Worm (Caenorhabditis elegans) whole organism, mixed stage, embryonic: ENCODE data around the gene B0310.6.

Experiments used
- M03D4.4 ChIP-seq: sonication (generic microtip); optimal IDR thresholded peaks from 2 replicates; lab custom pipeline; 2017; ENCODE audit warnings: mild to moderate bottlenecking, missing genetic modification characterization, missing compliant biosample characterization
- bed-3 ChIP-seq: fragments of 200-800 bp; sonication (Bioruptor generic); optimal IDR thresholded peaks from 3 replicates; lab custom pipeline; 2018; ENCODE audit warnings: mild to moderate bottlenecking, missing genetic modification characterization, moderate library complexity, missing compliant biosample characterization
- ceh-39 ChIP-seq: fragments of 150-350 bp; optimal IDR thresholded peaks from 2 replicates; lab custom pipeline; 2014; ENCODE audit warnings: missing biosample characterization, missing genetic modification characterization
- ceh-43 ChIP-seq: fragments of 200-800 bp; sonication (Bioruptor generic); optimal IDR thresholded peaks from 2 replicates; lab custom pipeline; 2018; ENCODE audit warnings: mild to moderate bottlenecking, missing genetic modification characterization, moderate library complexity, missing compliant biosample characterization
- ceh-83 ChIP-seq: fragments of 200-800 bp; sonication (Bioruptor generic); optimal IDR thresholded peaks from 2 replicates; lab custom pipeline; 2018; ENCODE audit warnings: mild to moderate bottlenecking, missing genetic modification characterization, missing compliant biosample characterization
- ces-1 ChIP-seq: fragments of 150-350 bp; optimal IDR thresholded peaks from 2 replicates; lab custom pipeline; 2014; ENCODE audit warnings: missing biosample characterization, missing genetic modification reagents, missing genetic modification characterization
- cnd-1 ChIP-seq: fragments of 200-800 bp; sonication (Bioruptor generic); optimal IDR thresholded peaks from 2 replicates; lab custom pipeline; 2018; ENCODE audit warnings: mild to moderate bottlenecking, missing genetic modification characterization, missing compliant biosample characterization
- elt-1 ChIP-seq: sonication (generic microtip); optimal IDR thresholded peaks from 2 replicates; lab custom pipeline; 2017; ENCODE audit warnings: missing genetic modification characterization, mild to moderate bottlenecking, missing compliant biosample characterization, antibody characterized with exemption, moderate library complexity, borderline replicate concordance; ENCODE audit not compliant: insufficient read depth
- elt-3 ChIP-seq: fragments of 150-350 bp; optimal IDR thresholded peaks from 2 replicates; lab custom pipeline; 2014; ENCODE audit warnings: missing biosample characterization, missing genetic modification characterization
- flh-1 ChIP-seq: fragments of 200-800 bp; sonication (Bioruptor generic); optimal IDR thresholded peaks from 2 replicates; lab custom pipeline; 2018; ENCODE audit warnings: mild to moderate bottlenecking, missing genetic modification characterization, moderate library complexity, missing compliant biosample characterization
- ham-2 ChIP-seq: fragments of 200-800 bp; sonication (Bioruptor generic); optimal IDR thresholded peaks from 2 replicates; lab custom pipeline; 2018; ENCODE audit warnings: mild to moderate bottlenecking, missing genetic modification characterization, missing compliant biosample characterization
- hlh-1 ChIP-seq: fragments of 150-350 bp; optimal IDR thresholded peaks from 2 replicates; lab custom pipeline; 2014; ENCODE audit warnings: missing biosample characterization, missing genetic modification reagents, missing genetic modification characterization
- lin-13 ChIP-seq: fragments of 150-350 bp; optimal IDR thresholded peaks from 2 replicates; lab custom pipeline; 2014; ENCODE audit warnings: missing biosample characterization, missing genetic modification characterization
- lin-32 ChIP-seq: fragments of 200-800 bp; sonication (Bioruptor generic); optimal IDR thresholded peaks from 2 replicates; lab custom pipeline; 2018; ENCODE audit warnings: mild to moderate bottlenecking, missing genetic modification characterization, missing compliant biosample characterization
- lsy-2 ChIP-seq: fragments of 150-350 bp; optimal IDR thresholded peaks from 2 replicates; lab custom pipeline; 2014; ENCODE audit warnings: missing biosample characterization, missing genetic modification characterization
- mab-5 ChIP-seq: fragments of 150-350 bp; optimal IDR thresholded peaks from 2 replicates; lab custom pipeline; 2014; ENCODE audit warnings: missing biosample characterization, missing genetic modification characterization
- mep-1 ChIP-seq: fragments of 150-350 bp; optimal IDR thresholded peaks from 2 replicates; lab custom pipeline; 2017; ENCODE audit warnings: missing biosample characterization, missing genetic modification reagents, missing genetic modification characterization, inconsistent platforms
- mls-2 ChIP-seq: sonication (generic microtip); optimal IDR thresholded peaks from 2 replicates; lab custom pipeline; 2016; ENCODE audit warnings: mild to moderate bottlenecking, missing genetic modification characterization, moderate library complexity, missing compliant biosample characterization
- nhr-12 ChIP-seq: fragments of 150-350 bp; optimal IDR thresholded peaks from 2 replicates; lab custom pipeline; 2014; ENCODE audit warnings: missing biosample characterization, missing genetic modification characterization
- nhr-2 ChIP-seq: fragments of 150-350 bp; optimal IDR thresholded peaks from 2 replicates; lab custom pipeline; 2014; ENCODE audit warnings: missing biosample characterization, missing genetic modification characterization
- nhr-237 ChIP-seq: fragments of 150-350 bp; optimal IDR thresholded peaks from 2 replicates; lab custom pipeline; 2014; ENCODE audit warnings: missing biosample characterization, missing genetic modification characterization
- nhr-28 ChIP-seq: fragments of 150-350 bp; optimal IDR thresholded peaks from 2 replicates; lab custom pipeline; 2014; ENCODE audit warnings: missing biosample characterization, missing genetic modification characterization
- nhr-76 ChIP-seq: sonication (generic microtip); optimal IDR thresholded peaks from 2 replicates; lab custom pipeline; 2017; ENCODE audit warnings: missing biosample characterization, missing genetic modification characterization
- pha-4 ChIP-seq: fragments of 150-350 bp; optimal IDR thresholded peaks from 2 replicates; lab custom pipeline; 2018; ENCODE audit warnings: missing biosample characterization, missing genetic modification reagents, missing genetic modification characterization
- sem-2 ChIP-seq: fragments of 200-800 bp; sonication (Bioruptor generic); optimal IDR thresholded peaks from 2 replicates; lab custom pipeline; 2018; ENCODE audit warnings: mild to moderate bottlenecking, missing genetic modification characterization, missing compliant biosample characterization
- snpc-4 ChIP-seq: fragments of 150-350 bp; optimal IDR thresholded peaks from 2 replicates; lab custom pipeline; 2014; ENCODE audit warnings: missing biosample characterization, missing genetic modification characterization
- sptf-1 ChIP-seq: sonication (generic microtip); optimal IDR thresholded peaks from 2 replicates; lab custom pipeline; 2017; ENCODE audit warnings: mild to moderate bottlenecking, missing genetic modification characterization, moderate library complexity, missing compliant biosample characterization
- tbx-8 ChIP-seq: fragments of 200-800 bp; sonication (Bioruptor generic); optimal IDR thresholded peaks from 2 replicates; lab custom pipeline; 2018; ENCODE audit warnings: mild to moderate bottlenecking, missing genetic modification characterization, moderate library complexity, missing compliant biosample characterization
- unc-120 ChIP-seq: sonication (generic microtip); optimal IDR thresholded peaks from 2 replicates; lab custom pipeline; 2017; ENCODE audit warnings: missing genetic modification characterization, missing compliant biosample characterization; ENCODE audit not compliant: poor library complexity, severe bottlenecking
- unc-62 ChIP-seq: fragments of 150-350 bp; optimal IDR thresholded peaks from 2 replicates; lab custom pipeline; 2014; ENCODE audit warnings: missing biosample characterization, missing genetic modification reagents, missing genetic modification characterization
- ztf-11 ChIP-seq: fragments of 150-350 bp; optimal IDR thresholded peaks from 2 replicates; lab custom pipeline; 2014; ENCODE audit warnings: missing biosample characterization, missing genetic modification characterization

The B0310.6 gene

DNA sequence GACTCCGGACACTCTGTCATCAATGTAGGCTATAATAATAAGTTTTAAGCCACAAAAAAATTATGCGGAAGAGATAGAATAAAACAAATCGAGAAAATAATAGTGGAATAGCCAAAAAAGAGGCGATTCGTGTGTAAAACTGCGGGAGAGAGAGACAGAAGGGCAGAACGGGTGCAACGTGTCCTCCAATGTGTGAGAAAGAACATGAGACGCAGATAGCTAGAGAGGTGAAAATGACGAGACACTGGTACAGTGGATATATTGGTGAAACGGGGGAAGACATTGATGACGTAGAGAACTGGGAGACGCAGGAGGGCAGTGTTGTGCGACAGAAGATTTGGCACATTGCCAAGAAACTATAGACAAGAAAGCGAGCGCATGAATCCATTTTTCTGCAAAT lies 4.9 kb upstream of the B0310.6 start, which contains the start of gene F28C10.3:
Gene F28C10.3 (minus strand): TSS at position 101 of the 400 bp plus-strand sequence.
- TF ChIP-seq nhr-76 (tag; lab: Kevin White, UChicago): no peak
- peak; percentile 11 for TF ChIP-seq hlh-1
- TF ChIP-seq unc-62: peak; percentile 82
- peak; percentile 71 for TF ChIP-seq ces-1 (GFP tag; lab: Kevin White, UChicago)
- no peak for TF ChIP-seq lin-32 (GFP tag; lab: Kevin White, UChicago)
- peak; percentile 18 for TF ChIP-seq sptf-1 (tag; lab: Kevin White, UChicago)
- peak; percentile 49 for TF ChIP-seq pha-4 (tag; lab: Kevin White, UChicago)
- no peak for TF ChIP-seq ztf-11
- peak; percentile 86 for TF ChIP-seq ceh-39 (tag; lab: Kevin White, UChicago)
- TF ChIP-seq ceh-83: no peak
- peak; percentile 16 for TF ChIP-seq nhr-2
- TF ChIP-seq ceh-43 (GFP tag; lab: Kevin White, UChicago): peak; percentile 15
- TF ChIP-seq unc-120 (tag; lab: Kevin White, UChicago): peak; percentile 62
- TF ChIP-seq ham-2 (GFP tag; lab: Kevin White, UChicago): peak; percentile 19
- peak; percentile 31 for TF ChIP-seq lin-13 (tag; lab: Kevin White, UChicago)
- no peak for TF ChIP-seq tbx-8 (GFP tag; lab: Kevin White, UChicago)
- no peak for TF ChIP-seq mab-5 (tag; lab: Kevin White, UChicago)
- peak; percentile 37 for TF ChIP-seq mls-2
- peak; percentile 42 for TF ChIP-seq mep-1 (tag; lab: Kevin White, UChicago)
- TF ChIP-seq cnd-1: peak; percentile 23
- peak; percentile 45 for TF ChIP-seq lsy-2 (tag; lab: Kevin White, UChicago)
- TF ChIP-seq nhr-237 (tag; lab: Kevin White, UChicago): peak; percentile 58
- TF ChIP-seq flh-1 (GFP tag; lab: Kevin White, UChicago): no peak
- TF ChIP-seq elt-1 (tag; lab: Kevin White, UChicago): no peak
- TF ChIP-seq nhr-28: no peak

DNA sequence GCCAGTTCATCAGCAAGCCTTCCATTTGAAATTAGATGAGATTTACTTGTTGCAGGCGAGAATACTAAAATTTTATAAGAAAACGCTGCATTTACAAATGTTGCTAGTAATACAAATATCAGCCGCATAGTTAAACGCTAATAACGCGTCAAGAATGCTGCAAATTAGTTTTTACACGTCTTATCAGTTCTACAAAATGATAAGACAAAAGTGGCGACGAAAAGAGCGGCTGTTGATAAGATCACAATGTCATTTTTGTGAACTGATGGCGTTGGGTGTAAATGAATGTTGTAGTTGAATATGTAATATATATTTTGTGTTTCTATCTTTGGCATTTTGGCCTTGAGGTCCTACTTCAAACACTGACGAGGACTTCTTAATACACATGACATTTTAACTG lies 798 bp downstream of the B0310.6 start, which contains the start of gene ugt-46:
Gene ugt-46 (minus strand): TSS at position 279 of the 400 bp plus-strand sequence.
- TF ChIP-seq tbx-8 (GFP tag; lab: Kevin White, UChicago): no peak
- TF ChIP-seq elt-1 (tag; lab: Kevin White, UChicago): no peak
- TF ChIP-seq mab-5 (tag; lab: Kevin White, UChicago): no peak
- TF ChIP-seq nhr-12: no peak
- no peak for TF ChIP-seq nhr-28
- TF ChIP-seq ces-1 (GFP tag; lab: Kevin White, UChicago): no peak
- no peak for TF ChIP-seq M03D4.4 (tag; lab: Kevin White, UChicago)
- TF ChIP-seq, all 35 proteins: peak for 0

DNA sequence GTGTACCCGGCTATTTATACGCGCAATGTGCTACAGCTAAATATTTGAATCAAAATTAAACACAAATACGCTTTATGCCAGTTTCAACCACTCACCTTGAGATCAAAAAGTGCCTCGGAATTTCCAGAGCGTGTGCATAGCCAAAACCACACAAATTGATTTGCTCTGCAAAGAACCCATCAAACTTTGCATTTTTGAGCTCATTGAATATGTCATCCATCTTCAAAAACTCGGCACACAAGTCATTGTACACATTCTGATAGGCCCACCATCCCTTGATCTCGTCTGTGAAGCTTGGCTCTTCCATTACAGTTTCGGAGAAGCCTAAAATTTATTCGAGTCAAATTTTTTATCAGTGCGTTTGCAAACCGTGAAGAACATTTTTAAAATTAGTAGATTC lies 1.4 kb downstream of the B0310.6 start:
- TF ChIP-seq bed-3 (GFP tag; lab: Kevin White, UChicago) (no peak), nhr-28 (no peak), elt-3 (tag; lab: Kevin White, UChicago) (no peak), nhr-2 (no peak), sptf-1 (tag; lab: Kevin White, UChicago) (no peak)
- TF ChIP-seq, all 35 proteins: peak for 0

DNA sequence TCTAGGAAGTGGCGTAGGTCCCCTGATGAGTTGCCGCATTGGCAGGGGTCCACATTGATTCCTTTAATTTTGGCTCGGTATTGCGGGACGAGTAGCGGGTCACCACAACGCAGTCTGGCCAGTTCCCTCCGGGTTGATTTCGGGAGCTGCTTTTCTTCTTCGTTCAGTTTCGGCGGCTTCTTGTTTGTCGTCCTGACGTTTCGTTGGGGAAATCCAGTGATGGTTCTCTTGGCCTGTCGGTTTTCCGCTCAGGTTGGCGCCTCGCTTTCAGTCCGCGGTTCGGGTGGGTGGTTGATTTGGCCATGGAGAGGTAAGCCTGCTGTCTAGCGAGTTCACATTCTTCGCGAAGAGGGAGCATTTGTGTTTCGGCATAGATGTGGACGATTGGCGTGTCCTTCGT lies 2.0 kb downstream of the B0310.6 start:
- TF ChIP-seq mab-5 (tag; lab: Kevin White, UChicago) (no peak), lin-13 (tag; lab: Kevin White, UChicago) (no peak), flh-1 (GFP tag; lab: Kevin White, UChicago) (no peak), hlh-1 (no peak), ztf-11 (no peak), M03D4.4 (tag; lab: Kevin White, UChicago) (no peak), elt-3 (tag; lab: Kevin White, UChicago) (no peak), snpc-4 (no peak), ces-1 (GFP tag; lab: Kevin White, UChicago) (no peak), sem-2 (no peak), pha-4 (tag; lab: Kevin White, UChicago) (no peak)

DNA sequence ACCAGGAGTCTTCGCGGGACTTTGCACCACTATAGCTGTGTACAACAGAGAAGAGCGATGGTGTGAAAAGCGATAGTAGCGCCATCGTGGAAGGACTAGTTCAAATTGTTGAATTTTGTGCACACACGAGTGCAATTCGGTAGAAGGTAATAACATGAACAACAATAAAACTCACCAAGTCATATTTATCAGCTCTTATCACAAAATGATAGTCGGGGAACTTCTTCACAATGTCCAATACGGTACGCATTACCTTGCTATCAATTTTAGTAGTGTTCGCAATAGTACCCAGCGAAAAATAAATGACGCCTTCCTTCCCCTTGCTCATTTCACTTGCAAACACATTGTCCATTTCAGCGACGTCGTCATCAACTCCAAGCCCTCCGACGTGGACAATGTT lies 3.1 kb downstream of the B0310.6 start:
- no peak for TF ChIP-seq lin-13 (tag; lab: Kevin White, UChicago)
- no peak for TF ChIP-seq mep-1 (tag; lab: Kevin White, UChicago)
- no peak for TF ChIP-seq nhr-28
- no peak for TF ChIP-seq nhr-76 (tag; lab: Kevin White, UChicago)
- TF ChIP-seq cnd-1: no peak
- TF ChIP-seq sptf-1 (tag; lab: Kevin White, UChicago): no peak
- no peak for TF ChIP-seq ham-2 (GFP tag; lab: Kevin White, UChicago)
- no peak for TF ChIP-seq bed-3 (GFP tag; lab: Kevin White, UChicago)
- TF ChIP-seq unc-120 (tag; lab: Kevin White, UChicago): no peak
- TF ChIP-seq nhr-12: no peak
- no peak for TF ChIP-seq unc-62
- TF ChIP-seq mab-5 (tag; lab: Kevin White, UChicago): no peak
- TF ChIP-seq lin-32 (GFP tag; lab: Kevin White, UChicago): no peak
- TF ChIP-seq snpc-4: no peak
- no peak for TF ChIP-seq ces-1 (GFP tag; lab: Kevin White, UChicago)
- TF ChIP-seq, all 35 proteins: peak for 0
